Fruit fly (Drosophila melanogaster) whole organism, adult: Measurements from ENCODE around the gene CG7394.
"Not testable (repeated sequence)": the region's sequence is repeated elsewhere in the genome, so short reads cannot be mapped to it uniquely, and the experiment has no call there.

Experiments
- CG11617 ChIP-seq: fragments of 200-800 bp; sonication (Bioruptor generic); optimal IDR thresholded peaks from 2 replicates; lab custom pipeline; 2017; ENCODE audit warnings: mild to moderate bottlenecking, missing biosample characterization, missing genetic modification reagents, missing genetic modification characterization
- CG12768 ChIP-seq: fragments of 200-800 bp; sonication (Bioruptor generic); optimal IDR thresholded peaks from 2 replicates; lab custom pipeline; 2017; ENCODE audit warnings: missing biosample characterization, missing genetic modification characterization, mild to moderate bottlenecking, moderate library complexity, missing genetic modification reagents
- CG14711 ChIP-seq: fragments of 200-800 bp; sonication (Bioruptor generic); optimal IDR thresholded peaks from 2 replicates; lab custom pipeline; 2018; ENCODE audit warnings: missing biosample characterization, mild to moderate bottlenecking, missing genetic modification characterization, moderate library complexity
- CG1620 ChIP-seq: fragments of 200-800 bp; sonication (Bioruptor generic); optimal IDR thresholded peaks from 2 replicates; lab custom pipeline; 2016; ENCODE audit warnings: missing biosample characterization, missing genetic modification characterization
- CG33017 ChIP-seq: fragments of 200-800 bp; sonication (Bioruptor generic); optimal IDR thresholded peaks from 2 replicates; lab custom pipeline; 2018; ENCODE audit warnings: missing biosample characterization, mild to moderate bottlenecking, missing genetic modification characterization, moderate library complexity
- CG5204 ChIP-seq: fragments of 200-800 bp; sonication (Bioruptor generic); optimal IDR thresholded peaks from 2 replicates; lab custom pipeline; 2016; ENCODE audit warnings: missing biosample characterization, missing genetic modification characterization
- CG7045 ChIP-seq: fragments of 200-800 bp; sonication (Bioruptor generic); optimal IDR thresholded peaks from 2 replicates; lab custom pipeline; 2017; ENCODE audit warnings: missing biosample characterization, mild to moderate bottlenecking, missing genetic modification characterization
- CG7101 ChIP-seq: fragments of 200-800 bp; sonication (Bioruptor generic); optimal IDR thresholded peaks from 2 replicates; lab custom pipeline; 2018; ENCODE audit warnings: missing biosample characterization, mild to moderate bottlenecking, missing genetic modification characterization, moderate library complexity
- Clk ChIP-seq: fragments of 200-800 bp; sonication (Bioruptor generic); optimal IDR thresholded peaks from 2 replicates; lab custom pipeline; 2017; ENCODE audit warnings: missing biosample characterization, missing genetic modification characterization
- Crg-1 ChIP-seq: fragments of 200-800 bp; sonication (Bioruptor generic); optimal IDR thresholded peaks from 2 replicates; lab custom pipeline; 2016; ENCODE audit warnings: missing biosample characterization, missing genetic modification characterization
- Hr96 ChIP-seq: fragments of 200-800 bp; sonication (Bioruptor generic); optimal IDR thresholded peaks from 2 replicates; lab custom pipeline; 2016; ENCODE audit warnings: missing biosample characterization, missing genetic modification characterization
- Mnt ChIP-seq: fragments of 200-800 bp; sonication (Bioruptor generic); optimal IDR thresholded peaks from 2 replicates; lab custom pipeline; 2016; ENCODE audit warnings: missing biosample characterization, mild to moderate bottlenecking, missing genetic modification characterization
- bab1 ChIP-seq: fragments of 200-800 bp; sonication (Bioruptor generic); optimal IDR thresholded peaks from 3 replicates; lab custom pipeline; 2019; ENCODE audit warnings: missing biosample characterization, mild to moderate bottlenecking, missing genetic modification characterization, moderate library complexity
- cic ChIP-seq: fragments of 200-800 bp; sonication (Bioruptor generic); optimal IDR thresholded peaks from 2 replicates; lab custom pipeline; 2017; ENCODE audit warnings: missing biosample characterization, mild to moderate bottlenecking, missing genetic modification characterization, moderate library complexity
- cnc ChIP-seq, 2 experiments: fragments of >200 bp; optimal IDR thresholded peaks; 2 replicates each; lab custom pipeline; 2017
- kay ChIP-seq: fragments of 200-800 bp; sonication (Bioruptor generic); peaks from one replicate; lab custom pipeline; 2016; ENCODE audit warnings: missing biosample characterization, missing genetic modification characterization, borderline replicate concordance
- ovo ChIP-seq: fragments of 200-800 bp; sonication (Bioruptor generic); optimal IDR thresholded peaks from 2 replicates; lab custom pipeline; 2016; ENCODE audit warnings: missing biosample characterization, missing genetic modification characterization
- pad ChIP-seq: fragments of 200-800 bp; sonication (Bioruptor generic); optimal IDR thresholded peaks from 3 replicates; lab custom pipeline; 2017; ENCODE audit warnings: missing biosample characterization, missing genetic modification characterization, mild to moderate bottlenecking, moderate library complexity, missing genetic modification reagents
- tj ChIP-seq: fragments of 200-800 bp; sonication (Bioruptor generic); optimal IDR thresholded peaks from 3 replicates; lab custom pipeline; 2017; ENCODE audit warnings: missing biosample characterization, mild to moderate bottlenecking, missing genetic modification characterization, moderate library complexity
- toe ChIP-seq: fragments of 200-800 bp; sonication (Bioruptor generic); optimal IDR thresholded peaks from 2 replicates; lab custom pipeline; 2016; ENCODE audit warnings: missing biosample characterization, missing genetic modification characterization

The CG7394 gene

DNA sequence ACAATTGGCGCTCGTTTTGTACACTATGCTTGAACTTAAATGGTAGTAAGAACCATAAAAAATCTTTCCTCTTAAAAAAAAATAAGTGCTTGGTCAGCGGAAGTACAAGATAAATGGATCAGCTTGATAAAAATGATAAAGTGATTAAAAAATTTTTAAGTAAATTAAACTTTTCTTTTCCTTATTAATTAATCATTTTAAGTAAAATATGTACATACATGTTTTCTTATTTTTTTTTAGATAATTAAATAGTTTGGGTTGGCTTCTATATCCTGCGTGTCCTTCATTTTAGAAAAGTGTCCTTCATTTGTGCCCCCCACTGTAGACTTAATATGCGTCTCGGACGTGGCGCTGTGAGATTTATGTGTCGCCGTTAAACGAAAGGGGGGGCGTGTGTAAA, 5.2 kb upstream of the CG7394 start:
- TF ChIP-seq Clk (GFP tag; lab: Kevin White, UChicago) (no peak), CG1620 (GFP tag; lab: Kevin White, UChicago) (no peak)

DNA sequence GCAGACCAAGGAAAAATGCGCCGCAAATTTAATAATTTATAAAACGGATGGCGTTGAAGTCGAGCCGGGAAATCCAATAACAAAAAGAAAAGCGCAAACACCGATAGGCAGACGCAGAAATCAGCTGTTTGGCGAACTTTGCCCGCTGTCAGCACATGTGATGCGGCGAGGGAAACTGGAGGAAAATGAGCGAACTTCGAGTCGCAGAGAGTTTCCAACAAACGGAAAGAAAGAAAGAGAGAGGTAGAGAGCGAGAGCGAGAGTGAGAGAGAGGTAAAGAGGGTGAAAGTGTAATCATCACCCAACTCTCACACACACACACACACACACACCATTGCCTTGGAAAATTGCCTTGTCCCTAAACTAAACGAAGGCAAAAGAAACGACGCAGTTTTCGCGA, 4.6 kb upstream of the CG7394 start:
- peak; percentile 81 for TF ChIP-seq CG12768 (GFP tag; lab: Kevin White, UChicago)
- TF ChIP-seq toe (GFP tag; lab: Kevin White, UChicago) = no peak
- no peak for TF ChIP-seq Hr96 (GFP tag; lab: Kevin White, UChicago)
- no peak for TF ChIP-seq tj (GFP tag; lab: Kevin White, UChicago)

DNA sequence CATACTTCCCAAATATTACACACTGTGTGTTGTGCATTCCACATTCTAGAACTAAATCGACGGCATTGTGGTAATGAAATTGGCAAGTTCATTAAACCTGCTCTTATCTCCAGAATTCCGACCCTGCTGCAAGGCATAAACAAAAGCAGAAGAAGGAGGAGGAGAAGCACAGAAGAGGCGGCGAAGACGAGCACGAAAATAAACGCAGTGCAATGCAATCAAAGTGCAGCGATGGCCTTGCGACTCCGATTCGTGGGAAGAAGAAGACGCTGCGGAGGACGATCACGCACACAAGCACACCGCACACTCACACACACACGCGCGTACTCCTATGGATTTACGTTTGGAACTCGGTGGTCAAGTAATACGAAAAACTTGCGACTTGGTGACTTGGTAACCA, 911 bp upstream of the CG7394 start:
- TF ChIP-seq Clk (GFP tag; lab: Kevin White, UChicago) (no peak), tj (GFP tag; lab: Kevin White, UChicago) (peak; percentile 22)

DNA sequence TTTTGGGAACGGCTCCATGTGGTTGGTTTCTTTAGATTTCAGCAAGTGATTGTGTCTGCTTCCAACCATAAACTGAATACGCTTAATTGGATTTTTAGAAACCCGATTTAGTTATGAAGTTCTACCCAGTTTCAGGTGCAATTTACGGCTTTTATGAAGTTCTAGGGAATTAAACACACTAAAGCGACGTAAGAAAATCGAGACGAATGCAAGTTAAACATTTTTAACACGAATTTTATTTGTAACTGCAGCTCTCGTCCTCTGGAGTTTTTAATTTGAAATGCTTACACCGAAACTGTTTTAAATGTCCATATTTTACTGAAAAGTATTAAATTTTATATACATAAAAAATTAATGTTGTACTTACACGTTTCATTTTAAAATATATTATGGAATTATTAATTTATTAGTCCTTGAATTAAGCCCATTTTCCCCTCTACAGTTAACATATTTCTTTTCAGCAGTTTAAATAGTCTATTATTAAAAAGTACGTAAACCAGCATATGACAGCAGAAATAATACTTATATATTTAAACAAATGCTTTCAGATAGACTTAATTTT, 2.3 kb downstream of the CG7394 start, which contains the start of the genes CG46412 and CG33267:
TSS of gene CG46412 (minus strand) at position 101 of the 562 bp plus-strand sequence.
TSS of gene CG33267 (plus strand) at position 512 of the 562 bp plus-strand sequence.
- TF ChIP-seq tj (GFP tag; lab: Kevin White, UChicago) = no peak
- TF ChIP-seq CG11617 (GFP tag; lab: Kevin White, UChicago) = no peak
- TF ChIP-seq CG5204 = no peak
- no peak for TF ChIP-seq CG14711
- no peak for TF ChIP-seq Hr96 (GFP tag; lab: Kevin White, UChicago)
- no peak for TF ChIP-seq Mnt (GFP tag; lab: Kevin White, UChicago)
- no peak for TF ChIP-seq CG7101 (tag; lab: Kevin White, UChicago)
- no peak for TF ChIP-seq CG12768 (GFP tag; lab: Kevin White, UChicago)
- TF ChIP-seq CG1620 (GFP tag; lab: Kevin White, UChicago) = no peak
- TF ChIP-seq kay = no peak
- no peak for TF ChIP-seq bab1
- no peak for TF ChIP-seq Crg-1 (GFP tag; lab: Kevin White, UChicago)
- TF ChIP-seq pad (GFP tag; lab: Kevin White, UChicago) = no peak
- no peak for TF ChIP-seq Clk (GFP tag; lab: Kevin White, UChicago)
- TF ChIP-seq cnc (optimal IDR thresholded peaks at IDR 0.05; lab: Kevin White, UChicago) = no peak
- no peak for TF ChIP-seq ovo (GFP tag; lab: Kevin White, UChicago)
- TF ChIP-seq cic (GFP tag; lab: Kevin White, UChicago) = no peak
- no peak for TF ChIP-seq toe (GFP tag; lab: Kevin White, UChicago)
- TF ChIP-seq CG33017 (tag; lab: Kevin White, UChicago) = no peak

DNA sequence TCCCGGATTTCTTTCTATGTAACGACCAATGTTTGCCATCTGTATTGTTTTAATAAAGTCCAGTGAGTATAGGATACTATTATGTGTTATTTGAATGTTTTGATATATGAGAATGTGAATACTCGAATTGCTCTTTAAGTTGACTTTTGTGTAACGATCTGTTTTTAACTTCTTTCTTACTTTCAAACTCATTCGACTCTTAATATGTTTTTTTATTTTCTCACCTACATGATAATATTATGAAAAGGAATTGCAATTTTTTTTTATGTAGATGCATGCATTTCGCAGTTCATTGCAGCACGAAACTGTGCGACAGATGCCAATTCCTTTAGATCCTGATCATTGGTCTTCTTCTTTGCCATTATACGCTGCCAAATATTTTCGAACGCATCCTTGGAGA, 12.8 kb downstream of the CG7394 start, which contains the start of gene CG33490:
TSS of gene CG33490 (minus strand) at position 101 of the 400 bp plus-strand sequence.
- no peak for TF ChIP-seq Clk (GFP tag; lab: Kevin White, UChicago)
- TF ChIP-seq CG11617 (GFP tag; lab: Kevin White, UChicago) = no peak

dm6 chr3L:11576944-11577343, 15.1 kb downstream of the CG7394 start, which contains the start of gene CG33489:
Gene CG33489 (minus strand): TSS chr3L:11577044.
- TF ChIP-seq Hr96, Mnt, cic (GFP tag; lab: Kevin White, UChicago): not testable (repeated sequence)

dm6 chr3L:11577395-11577794, 15.6 kb downstream of the CG7394 start, which contains the start of gene CG33271:
Gene CG33271 (minus strand): TSS chr3L:11577495.
- TF ChIP-seq tj (GFP tag; lab: Kevin White, UChicago) = no peak
- no peak for TF ChIP-seq ovo (GFP tag; lab: Kevin White, UChicago)
- TF ChIP-seq cnc (optimal IDR thresholded peaks at IDR 0.05; lab: Kevin White, UChicago) = no peak
- TF ChIP-seq Mnt (GFP tag; lab: Kevin White, UChicago) = no peak
- TF ChIP-seq Crg-1 (GFP tag; lab: Kevin White, UChicago) = no peak
- TF ChIP-seq CG1620 (GFP tag; lab: Kevin White, UChicago) = no peak
- no peak for TF ChIP-seq CG12768 (GFP tag; lab: Kevin White, UChicago)
- TF ChIP-seq toe (GFP tag; lab: Kevin White, UChicago) = no peak
- TF ChIP-seq CG33017 (tag; lab: Kevin White, UChicago) = no peak
- TF ChIP-seq Hr96 (GFP tag; lab: Kevin White, UChicago) = no peak
- TF ChIP-seq cic (GFP tag; lab: Kevin White, UChicago) = no peak
- no peak for TF ChIP-seq kay

dm6 chr3L:11578211-11578673, 16.4 kb downstream of the CG7394 start, which contains the start of gene CG33270:
Gene CG33270 (minus strand): TSS chr3L:11578623.
- no peak for TF ChIP-seq CG7045 (GFP tag; lab: Kevin White, UChicago)
- no peak for TF ChIP-seq Mnt (GFP tag; lab: Kevin White, UChicago)
